Worm (Caenorhabditis elegans) whole organism, L1 larva: ENCODE data around the gene K10B3.1.

Experiments
- C34B4.2 ChIP-seq: sonication (generic microtip); optimal IDR thresholded peaks from 2 replicates; lab custom pipeline; 2017; ENCODE audit warnings: mild to moderate bottlenecking, missing genetic modification characterization, missing compliant biosample characterization
- aly-2 ChIP-seq: fragments of 150-350 bp; optimal IDR thresholded peaks from 2 replicates; lab custom pipeline; 2014; ENCODE audit warnings: missing biosample characterization, missing genetic modification characterization
- ama-1 ChIP-seq: fragments of 150-350 bp; optimal IDR thresholded peaks from 2 replicates; lab custom pipeline; 2014
- blmp-1 ChIP-seq: fragments of 150-350 bp; optimal IDR thresholded peaks from 2 replicates; lab custom pipeline; 2014; ENCODE audit warnings: missing biosample characterization, missing genetic modification characterization
- ceh-63 ChIP-seq: fragments of 200-800 bp; sonication (Bioruptor generic); optimal IDR thresholded peaks from 2 replicates; lab custom pipeline; 2018; ENCODE audit warnings: mild to moderate bottlenecking, missing genetic modification characterization, missing compliant biosample characterization
- ceh-82 ChIP-seq, 3 experiments: fragments of 150-350 bp in 1 of 3; sonication (generic microtip) in 2 of 3; optimal IDR thresholded peaks; 2 replicates each; lab custom pipeline; 2014 to 2017; ENCODE audit warnings: missing biosample characterization in 3 of 3, missing genetic modification characterization in 3 of 3
- ceh-88 ChIP-seq: fragments of 200-800 bp; sonication (Bioruptor generic); IDR thresholded peaks from 2 replicates; pipeline ENCODE4 v1.3.6; 2022; ENCODE audit warnings: missing genetic modification characterization, missing compliant biosample characterization
- ceh-90 ChIP-seq: sonication (generic microtip); optimal IDR thresholded peaks from 2 replicates; lab custom pipeline; 2016; ENCODE audit warnings: missing genetic modification characterization, missing compliant biosample characterization
- ces-1 ChIP-seq: fragments of 150-350 bp; optimal IDR thresholded peaks from 2 replicates; lab custom pipeline; 2014; ENCODE audit warnings: missing biosample characterization, missing genetic modification reagents, missing genetic modification characterization
- efl-1 ChIP-seq, 4 experiments: fragments of 150-350 bp; optimal IDR thresholded peaks in 3 of 4; peaks in 1 of 4; 1 replicate in 1 of 4; 2 replicates in 3 of 4; lab custom pipeline; 2014; ENCODE audit warnings: missing biosample characterization in 2 of 4, missing genetic modification characterization in 2 of 4, missing genetic modification reagents in 2 of 4
- elt-2 ChIP-seq: sonication (generic microtip); optimal IDR thresholded peaks from 2 replicates; lab custom pipeline; 2016; ENCODE audit warnings: missing genetic modification characterization, mild to moderate bottlenecking, inconsistent platforms, missing compliant biosample characterization, missing genetic modification reagents
- fkh-10 ChIP-seq: sonication (generic microtip); optimal IDR thresholded peaks from 2 replicates; lab custom pipeline; 2017; ENCODE audit warnings: missing biosample characterization, missing genetic modification reagents, missing genetic modification characterization
- fkh-4 ChIP-seq: sonication (generic microtip); optimal IDR thresholded peaks from 2 replicates; lab custom pipeline; 2016; ENCODE audit warnings: missing compliant biosample characterization, missing genetic modification characterization, borderline replicate concordance
- fkh-8 ChIP-seq: sonication (generic microtip); optimal IDR thresholded peaks from 2 replicates; lab custom pipeline; 2016; ENCODE audit warnings: mild to moderate bottlenecking, missing genetic modification characterization, missing compliant biosample characterization
- fos-1 ChIP-seq: fragments of 150-350 bp; optimal IDR thresholded peaks from 2 replicates; lab custom pipeline; 2014; ENCODE audit warnings: missing biosample characterization, missing genetic modification characterization
- grh-1 ChIP-seq: fragments of 200-800 bp; sonication (Bioruptor generic); IDR thresholded peaks from 2 replicates; pipeline ENCODE4 v1.3.6; 2022; ENCODE audit warnings: missing genetic modification reagents, missing genetic modification characterization, missing compliant biosample characterization
- irx-1 ChIP-seq: sonication (generic microtip); optimal IDR thresholded peaks from 2 replicates; lab custom pipeline; 2016; ENCODE audit warnings: missing genetic modification characterization, missing compliant biosample characterization
- lin-14 ChIP-seq: fragments of 200-800 bp; sonication (Bioruptor generic); optimal IDR thresholded peaks from 2 replicates; lab custom pipeline; 2018; ENCODE audit warnings: mild to moderate bottlenecking, missing genetic modification characterization, moderate library complexity, missing compliant biosample characterization
- lin-15B ChIP-seq: fragments of 150-350 bp; sonication (generic microtip); optimal IDR thresholded peaks from 3 replicates; lab custom pipeline; 2014; ENCODE audit warnings: missing biosample characterization, missing genetic modification characterization
- lin-35 ChIP-seq, 2 experiments: fragments of 150-350 bp; optimal IDR thresholded peaks; 2 replicates each; lab custom pipeline; 2014; ENCODE audit warnings: missing biosample characterization in 2 of 2, missing genetic modification characterization in 2 of 2, missing genetic modification reagents in 2 of 2
- lsy-2 ChIP-seq, 2 experiments: fragments of 150-350 bp; optimal IDR thresholded peaks; 2 replicates each; lab custom pipeline; 2014; ENCODE audit warnings: missing biosample characterization in 2 of 2, missing genetic modification characterization in 2 of 2
- mab-9 ChIP-seq: fragments of 200-800 bp; sonication (Bioruptor generic); IDR thresholded peaks from 2 replicates; pipeline ENCODE4 v1.3.6; 2022; ENCODE audit warnings: missing genetic modification reagents, missing genetic modification characterization, missing compliant biosample characterization
- mep-1 ChIP-seq: fragments of 150-350 bp; optimal IDR thresholded peaks from 2 replicates; lab custom pipeline; 2014; ENCODE audit warnings: missing biosample characterization, missing genetic modification characterization
- nhr-11 ChIP-seq: fragments of 150-350 bp; optimal IDR thresholded peaks from 2 replicates; lab custom pipeline; 2014; ENCODE audit warnings: missing biosample characterization, missing genetic modification characterization
- nhr-20 ChIP-seq: sonication (generic microtip); optimal IDR thresholded peaks from 2 replicates; lab custom pipeline; 2016; ENCODE audit warnings: mild to moderate bottlenecking, missing genetic modification characterization, missing compliant biosample characterization
- nhr-237 ChIP-seq: fragments of 150-350 bp; optimal IDR thresholded peaks from 2 replicates; lab custom pipeline; 2014; ENCODE audit warnings: missing biosample characterization, missing genetic modification characterization
- nhr-28 ChIP-seq: fragments of 150-350 bp; optimal IDR thresholded peaks from 2 replicates; lab custom pipeline; 2014; ENCODE audit warnings: missing biosample characterization, missing genetic modification characterization
- nhr-85 ChIP-seq: sonication (generic microtip); peaks from one replicate; lab custom pipeline; 2016; ENCODE audit warnings: missing genetic modification characterization, inconsistent platforms, missing compliant biosample characterization
- pag-3 ChIP-seq: sonication (generic microtip); optimal IDR thresholded peaks from 2 replicates; lab custom pipeline; 2017; ENCODE audit warnings: missing genetic modification characterization, mild to moderate bottlenecking, missing compliant biosample characterization, antibody characterized with exemption, borderline replicate concordance; ENCODE audit not compliant: insufficient read depth
- rnt-1 ChIP-seq: sonication (generic microtip); optimal IDR thresholded peaks from 2 replicates; lab custom pipeline; 2016; ENCODE audit warnings: mild to moderate bottlenecking, missing genetic modification characterization, moderate library complexity, missing compliant biosample characterization
- snpc-4 ChIP-seq: fragments of 150-350 bp; optimal IDR thresholded peaks from 2 replicates; lab custom pipeline; 2014; ENCODE audit warnings: missing biosample characterization, missing genetic modification characterization
- snu-23 ChIP-seq: sonication (generic microtip); optimal IDR thresholded peaks from 2 replicates; lab custom pipeline; 2016; ENCODE audit warnings: missing genetic modification characterization, missing compliant biosample characterization
- sox-4 ChIP-seq: sonication (generic microtip); optimal IDR thresholded peaks from 2 replicates; lab custom pipeline; 2016; ENCODE audit warnings: missing genetic modification characterization, missing compliant biosample characterization
- sptf-1 ChIP-seq: fragments of 150-350 bp; optimal IDR thresholded peaks from 2 replicates; lab custom pipeline; 2014; ENCODE audit warnings: missing biosample characterization, missing genetic modification characterization
- swsn-7 ChIP-seq: sonication (generic microtip); optimal IDR thresholded peaks from 2 replicates; lab custom pipeline; 2016; ENCODE audit warnings: missing genetic modification characterization, missing compliant biosample characterization
- tbx-2 ChIP-seq: sonication (generic microtip); optimal IDR thresholded peaks from 2 replicates; lab custom pipeline; 2016; ENCODE audit warnings: missing genetic modification characterization, missing compliant biosample characterization
- tlp-1 ChIP-seq: fragments of 150-350 bp; optimal IDR thresholded peaks from 2 replicates; lab custom pipeline; 2014; ENCODE audit warnings: missing biosample characterization, missing genetic modification characterization
- unc-30 ChIP-seq: sonication (generic microtip); optimal IDR thresholded peaks from 2 replicates; lab custom pipeline; 2017; ENCODE audit warnings: missing biosample characterization, missing genetic modification characterization
- unc-86 ChIP-seq: sonication (generic microtip); optimal IDR thresholded peaks from 2 replicates; lab custom pipeline; 2016; ENCODE audit warnings: missing genetic modification characterization, missing compliant biosample characterization
- vab-15 ChIP-seq: sonication (generic microtip); optimal IDR thresholded peaks from 2 replicates; lab custom pipeline; 2017; ENCODE audit warnings: missing genotype, mild to moderate bottlenecking, missing genetic modification characterization, missing compliant biosample characterization
- ztf-11 ChIP-seq, 2 experiments: sonication (generic microtip); optimal IDR thresholded peaks; 2 replicates each; lab custom pipeline; 2016 to 2017; ENCODE audit warnings: missing genetic modification characterization in 2 of 2, missing biosample characterization in 1 of 2, missing compliant biosample characterization in 1 of 2
- ztf-4 ChIP-seq: fragments of 150-350 bp; optimal IDR thresholded peaks from 2 replicates; lab custom pipeline; 2014; ENCODE audit warnings: missing biosample characterization, missing genetic modification characterization

K10B3.1 gene

DNA sequence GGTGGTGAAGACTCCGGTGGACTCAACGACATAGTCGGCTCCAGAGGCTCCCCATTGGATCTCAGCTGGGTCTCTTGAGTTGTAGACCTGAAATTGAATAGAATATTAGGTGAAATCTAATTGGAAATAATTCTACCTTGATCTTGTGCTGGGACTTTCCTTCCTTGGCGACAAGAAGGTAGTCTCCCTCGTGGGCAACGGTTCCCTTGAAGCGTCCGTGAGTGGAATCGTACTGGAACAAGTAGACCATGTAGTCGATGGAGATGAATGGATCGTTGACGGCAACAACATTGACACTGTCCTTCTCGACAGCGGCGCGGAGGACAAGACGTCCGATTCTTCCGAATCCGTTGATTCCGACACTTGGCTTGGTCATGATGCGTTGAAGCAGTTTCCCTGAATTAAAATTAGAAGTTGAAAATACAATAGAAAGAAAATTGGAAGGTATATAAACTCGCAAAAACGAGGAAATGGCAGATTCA is 22.3 kb upstream of the K10B3.1 start, which contains the start of gene gpd-3 (continued):
- TF ChIP-seq nhr-11 (tag; lab: Kevin White, UChicago) (no peak), mep-1 (tag; lab: Kevin White, UChicago) (no peak), nhr-20 (tag; lab: Kevin White, UChicago) (no peak), tbx-2 (tag; lab: Kevin White, UChicago) (no peak), irx-1 (no peak), lin-15B (tag; lab: Kevin White, UChicago) (no peak), C34B4.2 (tag; lab: Kevin White, UChicago) (no peak), mab-9 (GFP tag; lab: Robert Waterston, UW) (no peak), ceh-63 (GFP tag; lab: Kevin White, UChicago) (no peak), unc-86 (no peak), ama-1 (lab: Kevin White, UChicago) (peak; percentile 50), fkh-8 (no peak), ceh-90 (tag; lab: Kevin White, UChicago) (no peak), ztf-11 (tag; optimal IDR thresholded peaks at IDR 0.05; lab: Kevin White, UChicago) (no peak), aly-2 (tag; lab: Kevin White, UChicago) (peak; percentile 3)
- TF ChIP-seq, all 84 proteins: peak for 14

- TF ChIP-seq lin-15B (tag; lab: Kevin White, UChicago) (no peak), efl-1 (optimal IDR thresholded peaks at IDR 0.05; lab: Kevin White, UChicago) (no peak), efl-1 (GFP tag; optimal IDR thresholded peaks at IDR 0.05 in 1 of 2; lab: Kevin White, UChicago) (peak in 1 of 2 experiments; percentile 90), ztf-4 (peak; percentile 21), sptf-1 (tag; lab: Kevin White, UChicago) (no peak), nhr-85 (tag; lab: Kevin White, UChicago) (peak; percentile 37), grh-1 (GFP tag; lab: Robert Waterston, UW) (0 out of 2 replicates have a peak, but pooled peaks have one; percentile 10), blmp-1 (tag; lab: Kevin White, UChicago) (peak; percentile 14), mep-1 (tag; lab: Kevin White, UChicago) (peak; percentile 44), ceh-82 (tag; optimal IDR thresholded peaks at IDR 0.05; lab: Kevin White, UChicago) (peak in 1 of 3 experiments; percentile 9)
Measured at ce11 chrX:3114306-3115133, 20.8 kb upstream of the K10B3.1 start, which contains the start of gene gpd-2. gpd-2 (minus strand) TSS chrX:3114689.

DNA sequence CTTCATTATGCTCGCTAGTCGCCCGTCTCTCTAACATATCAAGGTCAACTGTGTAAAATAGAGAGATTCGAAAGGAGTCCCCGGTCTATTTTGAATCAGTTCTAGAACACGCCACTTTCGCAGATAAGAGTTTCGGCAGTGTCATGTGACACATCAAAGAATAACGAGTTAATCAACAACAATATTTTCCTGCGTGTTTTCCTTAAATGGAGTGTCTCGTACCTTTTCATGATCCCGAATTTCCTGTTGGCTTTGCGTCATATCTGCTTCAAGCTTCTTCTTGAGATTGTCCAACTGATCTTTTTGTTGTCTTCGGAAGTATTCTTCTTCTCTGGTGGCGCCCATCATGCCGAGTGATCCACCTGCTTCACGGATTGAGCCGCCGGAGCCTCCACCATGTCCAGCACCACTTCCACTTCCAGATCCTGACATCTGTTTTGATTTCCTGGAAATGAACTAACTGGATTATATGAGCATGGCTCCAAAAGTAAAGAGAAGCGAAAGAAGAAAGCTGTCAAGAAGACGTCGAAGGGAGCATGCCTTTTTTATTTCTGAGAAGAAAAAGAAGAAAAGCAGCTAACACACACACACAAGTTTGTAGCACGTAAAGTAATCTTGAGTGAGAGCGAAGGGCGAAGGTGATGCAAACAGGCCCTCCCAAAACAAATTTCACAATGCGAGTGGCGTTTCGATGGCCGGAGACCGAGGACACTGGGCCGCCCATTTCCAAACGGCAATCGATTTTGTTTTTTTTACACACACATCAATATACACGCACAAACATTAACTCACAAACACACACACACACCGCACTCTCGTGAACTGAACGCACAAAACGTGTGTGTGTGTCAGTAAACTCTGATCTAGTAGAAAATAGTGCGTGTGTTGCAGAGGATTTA is 19.9 kb upstream of the K10B3.1 start:
- TF ChIP-seq fkh-10 (no peak), lin-35 (GFP tag; optimal IDR thresholded peaks at IDR 0.05; lab: Kevin White, UChicago) (peak in 1 of 2 experiments; percentile 58), nhr-237 (tag; lab: Kevin White, UChicago) (no peak), fos-1 (tag; lab: Kevin White, UChicago) (peak; percentile 3), sox-4 (no peak), efl-1 (optimal IDR thresholded peaks at IDR 0.05; lab: Kevin White, UChicago) (peak in 1 of 2 experiments; percentile 4), efl-1 (GFP tag; optimal IDR thresholded peaks at IDR 0.05 in 1 of 2; lab: Kevin White, UChicago) (peak in 1 of 2 experiments; percentile 66), lsy-2 (tag; optimal IDR thresholded peaks at IDR 0.05; lab: Kevin White, UChicago) (peak in 1 of 2 experiments; percentile 27), ceh-63 (GFP tag; lab: Kevin White, UChicago) (peak; percentile 48), vab-15 (tag; lab: Kevin White, UChicago) (no peak), rnt-1 (tag; lab: Kevin White, UChicago) (peak; percentile 40), grh-1 (GFP tag; lab: Robert Waterston, UW) (peak; percentile 55), elt-2 (peak; percentile 42), ces-1 (GFP tag; lab: Kevin White, UChicago) (no peak), unc-86 (no peak), blmp-1 (tag; lab: Kevin White, UChicago) (no peak), fkh-8 (peak; percentile 36), nhr-28 (tag; lab: Kevin White, UChicago) (no peak), snpc-4 (tag; lab: Kevin White, UChicago) (no peak), irx-1 (no peak), swsn-7 (no peak), fkh-4 (tag; lab: Kevin White, UChicago) (no peak), snu-23 (GFP tag; lab: Kevin White, UChicago) (peak; percentile 65), sptf-1 (tag; lab: Kevin White, UChicago) (no peak), nhr-11 (tag; lab: Kevin White, UChicago) (no peak), unc-30 (tag; lab: Kevin White, UChicago) (no peak), tlp-1 (no peak), ceh-88 (GFP tag; lab: Robert Waterston, UW) (no peak), ceh-90 (tag; lab: Kevin White, UChicago) (no peak), pag-3 (no peak), lin-14 (GFP tag; lab: Kevin White, UChicago) (peak; percentile 59), tbx-2 (tag; lab: Kevin White, UChicago) (no peak), ama-1 (lab: Kevin White, UChicago) (peak; percentile 39)
